Worm (Caenorhabditis elegans) whole organism, mixed stage, embryonic: ENCODE measurements around the gene seb-3.

Source experiments
- elt-1 ChIP-seq: sonication (generic microtip); optimal IDR thresholded peaks from 2 replicates; lab custom pipeline; 2017; ENCODE audit warnings: missing genetic modification characterization, mild to moderate bottlenecking, missing compliant biosample characterization, antibody characterized with exemption, moderate library complexity, borderline replicate concordance; ENCODE audit not compliant: insufficient read depth
- flh-1 ChIP-seq: fragments of 200-800 bp; sonication (Bioruptor generic); optimal IDR thresholded peaks from 2 replicates; lab custom pipeline; 2018; ENCODE audit warnings: mild to moderate bottlenecking, missing genetic modification characterization, moderate library complexity, missing compliant biosample characterization
- hlh-1 ChIP-seq: fragments of 150-350 bp; optimal IDR thresholded peaks from 2 replicates; lab custom pipeline; 2014; ENCODE audit warnings: missing biosample characterization, missing genetic modification reagents, missing genetic modification characterization
- lin-32 ChIP-seq: fragments of 200-800 bp; sonication (Bioruptor generic); optimal IDR thresholded peaks from 2 replicates; lab custom pipeline; 2018; ENCODE audit warnings: mild to moderate bottlenecking, missing genetic modification characterization, missing compliant biosample characterization
- mab-5 ChIP-seq: fragments of 150-350 bp; optimal IDR thresholded peaks from 2 replicates; lab custom pipeline; 2014; ENCODE audit warnings: missing biosample characterization, missing genetic modification characterization
- nhr-76 ChIP-seq: sonication (generic microtip); optimal IDR thresholded peaks from 2 replicates; lab custom pipeline; 2017; ENCODE audit warnings: missing biosample characterization, missing genetic modification characterization
- pha-4 ChIP-seq: fragments of 150-350 bp; optimal IDR thresholded peaks from 2 replicates; lab custom pipeline; 2018; ENCODE audit warnings: missing biosample characterization, missing genetic modification reagents, missing genetic modification characterization
- tbx-8 ChIP-seq: fragments of 200-800 bp; sonication (Bioruptor generic); optimal IDR thresholded peaks from 2 replicates; lab custom pipeline; 2018; ENCODE audit warnings: mild to moderate bottlenecking, missing genetic modification characterization, moderate library complexity, missing compliant biosample characterization
- unc-62 ChIP-seq: fragments of 150-350 bp; optimal IDR thresholded peaks from 2 replicates; lab custom pipeline; 2014; ENCODE audit warnings: missing biosample characterization, missing genetic modification reagents, missing genetic modification characterization
- ztf-11 ChIP-seq: fragments of 150-350 bp; optimal IDR thresholded peaks from 2 replicates; lab custom pipeline; 2014; ENCODE audit warnings: missing biosample characterization, missing genetic modification characterization

ce11 chrX:15060303-15060702 is 34.2 kb downstream of the seb-3 start, which contains the start of gene fbxa-96:
- TF ChIP-seq ztf-11 (no peak), tbx-8 (GFP tag; lab: Kevin White, UChicago) (no peak), lin-32 (GFP tag; lab: Kevin White, UChicago) (no peak), pha-4 (tag; lab: Kevin White, UChicago) (no peak), elt-1 (tag; lab: Kevin White, UChicago) (no peak), mab-5 (tag; lab: Kevin White, UChicago) (no peak), nhr-76 (tag; lab: Kevin White, UChicago) (no peak), flh-1 (GFP tag; lab: Kevin White, UChicago) (no peak), unc-62 (no peak), hlh-1 (no peak)
